Fruit fly (Drosophila melanogaster) whole organism, pupa: Measurements from ENCODE around the gene CG33272.

Source experiments
- CG10348 ChIP-seq: fragments of 200-800 bp; sonication (Bioruptor generic); IDR thresholded peaks from 2 replicates; pipeline ENCODE4 v1.3.6; 2022; ENCODE audit warnings: missing biosample characterization, missing genetic modification characterization
- CG12605 ChIP-seq: fragments of 200-800 bp; sonication (Bioruptor generic); IDR thresholded peaks from 2 replicates; pipeline ENCODE4 v1.3.6; 2022; ENCODE audit warnings: missing biosample characterization, missing genetic modification characterization
- CG13204 ChIP-seq: fragments of 200-800 bp; sonication (Bioruptor generic); optimal IDR thresholded peaks from 2 replicates; lab custom pipeline; 2018; ENCODE audit warnings: missing biosample characterization, mild to moderate bottlenecking, missing genetic modification characterization, moderate library complexity
- CG14655 ChIP-seq: fragments of 200-800 bp; sonication (Bioruptor generic); optimal IDR thresholded peaks from 3 replicates; lab custom pipeline; 2017; ENCODE audit warnings: mild to moderate bottlenecking, missing biosample characterization, missing genetic modification reagents, missing genetic modification characterization
- CG15710 ChIP-seq: fragments of 200-800 bp; sonication (Bioruptor generic); optimal IDR thresholded peaks from 2 replicates; lab custom pipeline; 2018; ENCODE audit warnings: missing biosample characterization, mild to moderate bottlenecking, missing genetic modification characterization, moderate library complexity
- CG17806 ChIP-seq: fragments of 200-800 bp; sonication (Bioruptor generic); optimal IDR thresholded peaks from 2 replicates; lab custom pipeline; 2018; ENCODE audit warnings: missing biosample characterization, mild to moderate bottlenecking, missing genetic modification characterization, moderate library complexity
- CG32121 ChIP-seq: fragments of 200-800 bp; sonication (Bioruptor generic); IDR thresholded peaks from 2 replicates; pipeline ENCODE4 v1.3.6; 2022; ENCODE audit warnings: missing biosample characterization, missing genetic modification characterization
- CG34367 ChIP-seq: fragments of 200-800 bp; sonication (Bioruptor generic); optimal IDR thresholded peaks from 2 replicates; lab custom pipeline; 2018; ENCODE audit warnings: missing biosample characterization, mild to moderate bottlenecking, missing genetic modification characterization
- CG4496 ChIP-seq: fragments of 200-800 bp; sonication (Bioruptor generic); IDR thresholded peaks from 3 replicates; pipeline ENCODE4 v1.3.6; 2022; ENCODE audit warnings: missing biosample characterization, missing genetic modification characterization
- CG8159 ChIP-seq: fragments of 200-800 bp; sonication (Bioruptor generic); optimal IDR thresholded peaks from 3 replicates; lab custom pipeline; 2018; ENCODE audit warnings: missing biosample characterization, mild to moderate bottlenecking, missing genetic modification characterization, moderate library complexity
- CG8301 ChIP-seq: fragments of 200-800 bp; sonication (Bioruptor generic); optimal IDR thresholded peaks from 2 replicates; lab custom pipeline; 2018; ENCODE audit warnings: missing biosample characterization, mild to moderate bottlenecking, missing genetic modification characterization
- CG9948 ChIP-seq: fragments of 200-800 bp; sonication (Bioruptor generic); optimal IDR thresholded peaks from 2 replicates; lab custom pipeline; 2018; ENCODE audit warnings: missing biosample characterization, mild to moderate bottlenecking, missing genetic modification characterization, moderate library complexity
- D1 ChIP-seq: fragments of 200-800 bp; sonication (Bioruptor generic); optimal IDR thresholded peaks from 2 replicates; lab custom pipeline; 2018; ENCODE audit warnings: missing biosample characterization, mild to moderate bottlenecking, missing genetic modification characterization, moderate library complexity
- EcR ChIP-seq: fragments of 200-800 bp; sonication (Bioruptor generic); optimal IDR thresholded peaks from 3 replicates; lab custom pipeline; 2019; ENCODE audit warnings: missing biosample characterization, missing genetic modification characterization, mild to moderate bottlenecking, moderate library complexity, missing genetic modification reagents
- Ets98B ChIP-seq: fragments of 200-800 bp; sonication (Bioruptor generic); IDR thresholded peaks from 2 replicates; pipeline ENCODE4 v1.3.6; 2022; ENCODE audit warnings: missing biosample characterization, missing genetic modification characterization
- Pif1A ChIP-seq: fragments of 200-800 bp; sonication (Bioruptor generic); optimal IDR thresholded peaks from 3 replicates; lab custom pipeline; 2016; ENCODE audit warnings: missing biosample characterization, missing genetic modification characterization
- Pif1B ChIP-seq: fragments of 200-800 bp; sonication (Bioruptor generic); optimal IDR thresholded peaks from 3 replicates; lab custom pipeline; 2016; ENCODE audit warnings: missing biosample characterization, missing genetic modification characterization
- Snoo ChIP-seq: fragments of 200-800 bp; sonication (Bioruptor generic); optimal IDR thresholded peaks from 3 replicates; lab custom pipeline; 2017; ENCODE audit warnings: missing biosample characterization, mild to moderate bottlenecking, missing genetic modification characterization, inconsistent platforms
- fd96Ca ChIP-seq: fragments of 200-800 bp; sonication (Bioruptor generic); IDR thresholded peaks from 3 replicates; pipeline ENCODE4 v1.3.6; 2022; ENCODE audit warnings: missing biosample characterization, missing genetic modification characterization
- gl ChIP-seq: fragments of 200-800 bp; sonication (Bioruptor generic); optimal IDR thresholded peaks from 2 replicates; lab custom pipeline; 2018; ENCODE audit warnings: missing biosample characterization, mild to moderate bottlenecking, missing genetic modification characterization
- rn ChIP-seq: fragments of 200-800 bp; sonication (Bioruptor generic); IDR thresholded peaks from 2 replicates; pipeline ENCODE4 v1.3.6; 2022; ENCODE audit warnings: missing biosample characterization, missing genetic modification characterization

CG33272 gene

DNA sequence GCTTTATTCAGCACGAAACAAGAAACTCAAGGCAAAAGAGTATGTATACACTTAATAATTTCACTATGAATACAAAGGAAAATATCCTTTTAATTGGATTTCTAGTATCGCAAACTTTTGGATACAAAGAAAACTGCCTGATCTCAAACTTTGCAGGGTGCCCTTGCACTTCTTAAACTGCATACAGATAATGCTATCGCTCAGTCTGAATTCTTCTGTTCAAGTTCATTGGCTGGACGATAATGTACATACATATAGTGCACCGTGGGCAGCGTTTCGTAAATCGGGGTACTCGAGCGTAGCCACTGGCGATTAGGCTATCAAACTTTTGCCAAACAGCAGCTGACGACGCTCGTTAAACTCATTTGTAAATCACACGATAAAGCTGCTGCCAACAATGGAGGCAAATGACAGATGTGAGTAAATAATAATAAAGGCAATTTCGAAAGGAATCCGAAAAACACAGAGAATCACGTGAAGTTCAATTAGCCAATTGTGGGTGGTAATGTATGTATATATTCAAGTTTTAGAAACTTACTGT is 16.3 kb upstream of the CG33272 start:
- TF ChIP-seq EcR (GFP tag; lab: Kevin White, UChicago) (peak; percentile 51), CG13204 (GFP tag; lab: Kevin White, UChicago) (no peak)

- TF ChIP-seq Pif1B (no peak), EcR (GFP tag; lab: Kevin White, UChicago) (peak; percentile 27)
These were observed 15.4 kb upstream of the CG33272 start for dm6 chr3L:11525765-11526164.

DNA sequence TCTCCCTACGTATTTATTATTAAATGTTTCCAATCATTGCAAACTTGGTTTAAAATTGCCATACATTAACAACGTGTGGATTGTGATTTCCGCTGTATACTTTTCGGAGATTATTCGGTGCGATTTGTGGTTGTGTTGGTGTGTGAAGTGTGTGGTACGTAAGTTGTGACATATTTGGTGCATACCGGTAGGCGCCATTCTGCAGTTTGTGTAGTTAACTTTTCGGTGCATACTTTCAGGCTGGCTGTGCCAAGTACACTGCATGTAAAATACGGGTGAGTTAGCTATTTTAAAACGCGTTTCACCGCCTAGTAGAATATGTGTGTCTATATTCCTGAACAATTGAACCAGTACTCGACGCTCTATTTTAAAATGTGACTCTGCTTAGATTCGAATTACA is 12.9 kb upstream of the CG33272 start:
- TF ChIP-seq CG10348 (GFP tag; lab: Robert Waterston, UW) (no peak), CG14655 (GFP tag; lab: Kevin White, UChicago) (no peak), Snoo (no peak), CG17806 (tag; lab: Kevin White, UChicago) (no peak), Pif1A (GFP tag; lab: Kevin White, UChicago) (no peak), CG8301 (tag; lab: Kevin White, UChicago) (no peak), CG4496 (GFP tag; lab: Robert Waterston, UW) (no peak), CG12605 (GFP tag; lab: Robert Waterston, UW) (no peak), CG32121 (GFP tag; lab: Robert Waterston, UW) (no peak), fd96Ca (GFP tag; lab: Robert Waterston, UW) (no peak), CG8159 (no peak), EcR (GFP tag; lab: Kevin White, UChicago) (no peak)

DNA sequence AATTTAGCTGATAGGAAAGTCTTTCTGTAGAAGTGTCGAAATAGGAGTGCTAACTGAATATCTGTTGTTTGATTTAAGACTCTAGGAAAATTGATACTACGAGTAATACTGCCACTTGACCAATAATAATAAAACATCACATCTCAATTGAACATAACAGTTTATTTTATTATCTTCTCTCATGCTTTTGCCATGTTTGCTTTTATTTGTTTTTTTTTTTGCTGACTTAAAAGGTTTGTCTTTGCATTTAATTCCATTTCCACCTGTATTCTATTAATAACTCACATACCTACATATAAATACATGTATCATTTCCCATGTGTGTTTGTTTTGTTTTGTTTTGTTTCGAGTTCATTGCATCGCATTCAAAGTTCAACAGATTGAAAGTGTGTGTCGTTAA is 12.2 kb upstream of the CG33272 start, which contains the start of the genes CG11714 and Fuca:
Gene CG11714 (minus strand): TSS at position 101 of the 400 bp plus-strand sequence.
Gene Fuca (minus strand): TSS at position 101 of the 400 bp plus-strand sequence.
- no peak for TF ChIP-seq CG14655 (GFP tag; lab: Kevin White, UChicago)

- TF ChIP-seq CG8159 (no peak), CG34367 (tag; lab: Kevin White, UChicago) (no peak), gl (tag; lab: Kevin White, UChicago) (no peak), CG17806 (tag; lab: Kevin White, UChicago) (no peak), CG14655 (GFP tag; lab: Kevin White, UChicago) (no peak), Pif1B (no peak), CG10348 (GFP tag; lab: Robert Waterston, UW) (no peak), CG13204 (GFP tag; lab: Kevin White, UChicago) (no peak), CG9948 (no peak), CG8301 (tag; lab: Kevin White, UChicago) (no peak), Ets98B (GFP tag; lab: Robert Waterston, UW) (no peak), CG15710 (tag; lab: Kevin White, UChicago) (no peak), D1 (no peak)
- TF ChIP-seq, all 21 proteins: peak for 0
These were observed 5.8 kb upstream of the CG33272 start for dm6 chr3L:11516229-11516628.

- no peak for TF ChIP-seq CG17806 (tag; lab: Kevin White, UChicago)
- no peak for TF ChIP-seq CG34367 (tag; lab: Kevin White, UChicago)
- no peak for TF ChIP-seq CG32121 (GFP tag; lab: Robert Waterston, UW)
- TF ChIP-seq D1 = no peak
- no peak for TF ChIP-seq CG13204 (GFP tag; lab: Kevin White, UChicago)
- no peak for TF ChIP-seq fd96Ca (GFP tag; lab: Robert Waterston, UW)
- TF ChIP-seq rn (GFP tag; lab: Robert Waterston, UW) = no peak
- TF ChIP-seq CG10348 (GFP tag; lab: Robert Waterston, UW) = no peak
- no peak for TF ChIP-seq Pif1B
- no peak for TF ChIP-seq CG15710 (tag; lab: Kevin White, UChicago)
- no peak for TF ChIP-seq Ets98B (GFP tag; lab: Robert Waterston, UW)
- TF ChIP-seq CG12605 (GFP tag; lab: Robert Waterston, UW) = no peak
- no peak for TF ChIP-seq EcR (GFP tag; lab: Kevin White, UChicago)
- TF ChIP-seq Snoo = no peak
These were observed 5.1 kb upstream of the CG33272 start for dm6 chr3L:11515349-11516079.

- no peak for TF ChIP-seq Ets98B (GFP tag; lab: Robert Waterston, UW)
These were observed 3.0 kb upstream of the CG33272 start, which contains the start of gene CG7512 for dm6 chr3L:11513405-11513804. Gene CG7512 (plus strand): TSS chr3L:11513705.
